Worm (Caenorhabditis elegans): ENCODE results near the gene valv-1.

Gene valv-1

ce11 chrIV:7439377-7439776 is 5.8 kb downstream of the valv-1 start:
- TF ChIP-seq egl-5 (tag; optimal IDR thresholded peaks at IDR 0.05) (no peak), hmg-11 (tag; optimal IDR thresholded peaks at IDR 0.05) (no peak), lsy-12 (tag; optimal IDR thresholded peaks at IDR 0.05) (no peak), ceh-82 (tag; optimal IDR thresholded peaks at IDR 0.05) (no peak), nhr-76 (tag; optimal IDR thresholded peaks at IDR 0.05) (no peak), nhr-25 (tag; optimal IDR thresholded peaks at IDR 0.05) (no peak), eor-1 (tag; optimal IDR thresholded peaks at IDR 0.05) (no peak), nhr-12 (tag; optimal IDR thresholded peaks at IDR 0.05) (no peak), pqm-1 (tag; optimal IDR thresholded peaks at IDR 0.05) (no peak), fkh-10 (GFP tag; optimal IDR thresholded peaks at IDR 0.05) (no peak), ztf-4 (tag; optimal IDR thresholded peaks at IDR 0.05) (no peak), elt-3 (tag; optimal IDR thresholded peaks at IDR 0.05) (no peak), nhr-11 (tag; optimal IDR thresholded peaks at IDR 0.05) (no peak), aly-2 (tag; optimal IDR thresholded peaks at IDR 0.05) (no peak), elt-1 (tag; optimal IDR thresholded peaks at IDR 0.05) (no peak), nfya-1 (tag; optimal IDR thresholded peaks at IDR 0.05; ENCODE audit: insufficient read depth) (no peak), pha-4 (tag; optimal IDR thresholded peaks at IDR 0.05) (no peak), unc-39 (tag; optimal IDR thresholded peaks at IDR 0.05) (no peak), snpc-4 (tag; optimal IDR thresholded peaks at IDR 0.05) (no peak)

ce11 chrIV:7433858-7434257 is 11.3 kb downstream of the valv-1 start, which contains the start of gene B0496.11:
B0496.11 (minus strand) TSS chrIV:7433958.
- no peak for TF ChIP-seq mml-1 (tag; optimal IDR thresholded peaks at IDR 0.05)
- no peak for TF ChIP-seq eor-1 (tag; optimal IDR thresholded peaks at IDR 0.05)
- TF ChIP-seq lin-15B (tag; optimal IDR thresholded peaks at IDR 0.05) = no peak
- no peak for TF ChIP-seq daf-12 (tag; optimal IDR thresholded peaks at IDR 0.05)
- TF ChIP-seq nhr-67 (tag; optimal IDR thresholded peaks at IDR 0.05) = no peak
- no peak for TF ChIP-seq ztf-11 (tag; optimal IDR thresholded peaks at IDR 0.05)
- no peak for TF ChIP-seq pha-4 (tag; optimal IDR thresholded peaks at IDR 0.05)
- no peak for TF ChIP-seq aly-2 (tag; optimal IDR thresholded peaks at IDR 0.05)
- no peak for TF ChIP-seq ceh-28 (tag; optimal IDR thresholded peaks at IDR 0.05)
- no peak for TF ChIP-seq elt-3 (tag; optimal IDR thresholded peaks at IDR 0.05)
- no peak for TF ChIP-seq nhr-76 (tag; optimal IDR thresholded peaks at IDR 0.05)
- TF ChIP-seq ztf-4 (tag; optimal IDR thresholded peaks at IDR 0.05) = no peak
- no peak for TF ChIP-seq nfya-1 (tag; optimal IDR thresholded peaks at IDR 0.05; ENCODE audit: insufficient read depth)
- no peak for TF ChIP-seq elt-2 (tag; optimal IDR thresholded peaks at IDR 0.05)
- no peak for TF ChIP-seq nhr-77 (tag; optimal IDR thresholded peaks at IDR 0.05)
- no peak for TF ChIP-seq egl-5 (tag; optimal IDR thresholded peaks at IDR 0.05)
- TF ChIP-seq lin-39 (tag; optimal IDR thresholded peaks at IDR 0.05) = no peak

ce11 chrIV:7428998-7429397 is 16.1 kb downstream of the valv-1 start:
- TF ChIP-seq ZK546.5 (tag; optimal IDR thresholded peaks at IDR 0.05) (no peak), ceh-28 (tag; optimal IDR thresholded peaks at IDR 0.05) (no peak), eor-1 (tag; optimal IDR thresholded peaks at IDR 0.05) (no peak), nhr-43 (tag; optimal IDR thresholded peaks at IDR 0.05; ENCODE audit: poor library complexity, severe bottlenecking) (no peak), nhr-25 (tag; optimal IDR thresholded peaks at IDR 0.05) (no peak), mdl-1 (tag; optimal IDR thresholded peaks at IDR 0.05) (no peak), unc-39 (tag; optimal IDR thresholded peaks at IDR 0.05) (no peak), fkh-2 (tag; optimal IDR thresholded peaks at IDR 0.05) (no peak), pha-4 (tag; optimal IDR thresholded peaks at IDR 0.05) (no peak), nhr-67 (tag; optimal IDR thresholded peaks at IDR 0.05) (no peak), pqm-1 (tag; optimal IDR thresholded peaks at IDR 0.05) (no peak), nfya-1 (tag; optimal IDR thresholded peaks at IDR 0.05; ENCODE audit: insufficient read depth) (no peak), unc-62 (GFP tag; optimal IDR thresholded peaks at IDR 0.05) (no peak)

ce11 chrIV:7428347-7428746 is 16.8 kb downstream of the valv-1 start:
- no peak for TF ChIP-seq nhr-25 (tag; optimal IDR thresholded peaks at IDR 0.05)
- no peak for TF ChIP-seq elt-3 (tag; optimal IDR thresholded peaks at IDR 0.05)
- no peak for TF ChIP-seq nhr-77 (tag; optimal IDR thresholded peaks at IDR 0.05)
- no peak for TF ChIP-seq ztf-11 (tag; optimal IDR thresholded peaks at IDR 0.05)
- TF ChIP-seq pqm-1 (tag; optimal IDR thresholded peaks at IDR 0.05) = no peak
- no peak for TF ChIP-seq nhr-23 (tag; optimal IDR thresholded peaks at IDR 0.05)
- TF ChIP-seq nhr-11 (tag; optimal IDR thresholded peaks at IDR 0.05) = no peak
- TF ChIP-seq fkh-10 (GFP tag; optimal IDR thresholded peaks at IDR 0.05) = no peak
- no peak for TF ChIP-seq skn-1 (tag; optimal IDR thresholded peaks at IDR 0.05)
- TF ChIP-seq nhr-43 (tag; optimal IDR thresholded peaks at IDR 0.05; ENCODE audit: poor library complexity, severe bottlenecking) = no peak
- no peak for TF ChIP-seq pha-4 (tag; optimal IDR thresholded peaks at IDR 0.05)
- no peak for TF ChIP-seq ztf-4 (tag; optimal IDR thresholded peaks at IDR 0.05)
- TF ChIP-seq ceh-82 (tag; optimal IDR thresholded peaks at IDR 0.05) = no peak
- TF ChIP-seq egl-27 (tag; optimal IDR thresholded peaks at IDR 0.05) = no peak
- no peak for TF ChIP-seq elt-2 (tag; optimal IDR thresholded peaks at IDR 0.05)
- no peak for TF ChIP-seq ZK546.5 (tag; optimal IDR thresholded peaks at IDR 0.05)
- TF ChIP-seq elt-1 (tag; optimal IDR thresholded peaks at IDR 0.05) = no peak
- no peak for TF ChIP-seq sea-2 (GFP tag; optimal IDR thresholded peaks at IDR 0.05)
- no peak for TF ChIP-seq mdl-1 (tag; optimal IDR thresholded peaks at IDR 0.05)
